Fruit fly (Drosophila melanogaster) whole organism: ENCODE results near the gene CG34313.

Experiments used
- CG8478 ChIP-seq: fragments of >200 bp; optimal IDR thresholded peaks from 2 replicates; lab custom pipeline; 2018; ENCODE audit warnings: inconsistent platforms
- Dll ChIP-seq: fragments of >200 bp; optimal IDR thresholded peaks from 2 replicates; lab custom pipeline; 2017
- EcR ChIP-seq, 2 experiments: fragments of >200 bp; optimal IDR thresholded peaks; 2 replicates each; lab custom pipeline; 2017; ENCODE audit warnings: missing biosample characterization in 2 of 2, missing genetic modification characterization in 2 of 2, missing genetic modification reagents in 2 of 2
- pan ChIP-seq: fragments of >200 bp; optimal IDR thresholded peaks from 2 replicates; lab custom pipeline; 2017
- psq ChIP-seq: fragments of >200 bp; optimal IDR thresholded peaks from 2 replicates; lab custom pipeline; 2017
- usp ChIP-seq: fragments of >200 bp; optimal IDR thresholded peaks from 2 replicates; lab custom pipeline; 2017; ENCODE audit warnings: missing biosample characterization, missing genetic modification characterization, mixed read lengths

The CG34313 gene

dm6 chr2L:16879288-16879687 lies at the start of gene CG34313, which contains the start of the genes CG32832 and CG31743:
TSS of gene CG34313 (plus strand) at chr2L:16879517.
TSS of gene CG32832 (minus strand) at chr2L:16879290.
TSS of gene CG31743 (plus strand) at chr2L:16879517.
- TF ChIP-seq usp (GFP tag; lab: Kevin White, UChicago) (no peak), Dll (lab: Kevin White, UChicago) (no peak), pan (lab: Kevin White, UChicago) (no peak)

- TF ChIP-seq EcR (GFP tag; optimal IDR thresholded peaks at IDR 0.05; lab: Kevin White, UChicago) (no peak), pan (lab: Kevin White, UChicago) (no peak), usp (GFP tag; lab: Kevin White, UChicago) (no peak), CG8478 (no peak), Dll (lab: Kevin White, UChicago) (no peak), psq (lab: Kevin White, UChicago) (no peak)
Observed at dm6 chr2L:16834402-16834801, 44.9 kb upstream of the CG34313 start, which contains the start of gene CG13282. TSS of gene CG13282 (minus strand) at chr2L:16834502.

DNA sequence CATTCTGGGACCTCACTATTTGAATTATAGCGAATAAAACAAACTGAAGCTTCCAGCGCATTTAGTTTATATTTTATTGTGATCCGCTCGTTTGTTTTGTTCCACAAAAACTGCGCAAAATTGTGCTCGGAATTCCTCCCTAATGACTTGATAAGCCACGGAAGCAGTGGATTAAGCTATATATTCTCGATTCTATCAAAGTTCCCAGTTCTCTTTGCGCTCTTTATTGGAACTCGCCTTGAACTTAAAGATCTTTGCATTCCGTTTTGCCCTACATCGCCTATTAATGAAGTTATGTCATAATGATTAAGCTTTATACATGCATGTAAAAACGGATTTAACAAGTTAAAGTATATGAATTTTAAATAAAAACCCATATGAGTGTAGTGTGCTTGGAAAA lies 42.2 kb upstream of the CG34313 start, which contains the start of gene Nepl9:
Gene Nepl9, minus strand, starts transcription at position 101 of the 400 bp plus-strand sequence.
- TF ChIP-seq CG8478, result no peak
- TF ChIP-seq EcR (GFP tag; optimal IDR thresholded peaks at IDR 0.05; lab: Kevin White, UChicago), result no peak
- TF ChIP-seq usp (GFP tag; lab: Kevin White, UChicago), result no peak
- TF ChIP-seq pan (lab: Kevin White, UChicago), result no peak
- no peak for TF ChIP-seq Dll (lab: Kevin White, UChicago)
- TF ChIP-seq psq (lab: Kevin White, UChicago), result no peak

DNA sequence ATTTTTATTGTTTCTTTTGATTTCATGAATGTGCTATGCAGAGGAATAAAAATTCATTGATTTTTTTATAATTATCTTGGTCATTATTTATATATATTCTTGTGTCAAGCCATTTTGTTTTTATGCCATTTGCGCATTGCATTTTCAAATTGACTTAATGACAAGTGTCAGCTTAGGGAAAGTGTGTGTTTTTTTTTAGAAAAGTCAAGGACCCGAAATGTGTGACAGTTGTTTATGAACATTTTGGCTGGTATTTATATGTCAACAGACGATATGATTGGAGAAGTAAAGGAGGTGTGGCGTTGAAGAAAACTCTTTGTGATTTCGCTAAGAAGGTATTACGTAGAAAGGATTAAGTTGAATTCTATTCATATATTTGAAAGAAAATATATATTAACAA lies 41.6 kb upstream of the CG34313 start, which contains the start of the genes SclA and SclB:
Gene SclA, plus strand, starts transcription at position 301 of the 400 bp plus-strand sequence.
Gene SclB, plus strand, starts transcription at position 301 of the 400 bp plus-strand sequence.
- TF ChIP-seq usp (GFP tag; lab: Kevin White, UChicago), result no peak
- TF ChIP-seq EcR (GFP tag; optimal IDR thresholded peaks at IDR 0.05; lab: Kevin White, UChicago), result no peak
- no peak for TF ChIP-seq CG8478

- TF ChIP-seq pan (lab: Kevin White, UChicago) (no peak), usp (GFP tag; lab: Kevin White, UChicago) (no peak), CG8478 (no peak), psq (lab: Kevin White, UChicago) (no peak), EcR (GFP tag; optimal IDR thresholded peaks at IDR 0.05; lab: Kevin White, UChicago) (no peak), Dll (lab: Kevin White, UChicago) (no peak)
Observed at dm6 chr2L:16839665-16840064, 39.7 kb upstream of the CG34313 start.

DNA sequence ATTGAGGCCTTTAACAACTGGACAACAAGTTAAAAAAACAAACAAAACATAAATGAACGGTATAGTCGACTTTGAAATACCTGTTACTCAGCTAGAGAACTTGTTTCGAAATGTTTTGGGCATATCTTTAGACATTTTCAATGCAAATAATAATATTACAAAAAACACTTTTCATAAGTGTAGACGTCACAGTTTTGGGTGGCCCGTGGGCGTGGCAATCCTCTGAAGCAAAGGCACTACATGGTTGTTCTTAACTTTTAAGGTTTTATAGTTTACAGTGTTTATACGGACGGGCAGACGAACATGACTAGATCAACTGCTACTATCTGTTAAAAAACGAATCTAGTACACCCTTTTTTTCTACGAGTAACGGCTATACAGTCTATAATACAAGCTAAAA lies 36.8 kb upstream of the CG34313 start:
- peak; percentile 66 for TF ChIP-seq pan (lab: Kevin White, UChicago)
- no peak for TF ChIP-seq CG8478

DNA sequence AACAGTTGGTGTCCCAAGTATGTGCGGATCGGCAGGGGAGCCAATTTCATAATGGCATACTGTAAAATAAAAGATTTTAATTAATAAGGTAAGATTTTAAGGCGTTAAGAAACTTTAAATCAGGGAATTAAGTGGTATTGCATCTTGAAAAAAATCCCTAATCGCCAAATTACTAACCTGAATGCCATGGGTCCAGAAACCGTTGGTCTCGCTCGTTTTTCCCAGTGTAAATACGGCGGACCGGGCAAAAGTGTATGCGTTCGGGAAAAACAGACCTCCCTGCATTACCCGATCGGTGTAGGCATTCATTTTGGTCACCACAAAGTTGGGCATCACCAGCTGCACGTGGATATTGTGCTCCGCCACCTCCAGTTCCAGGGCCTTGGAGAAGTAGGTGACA lies 36.0 kb upstream of the CG34313 start:
- no peak for TF ChIP-seq psq (lab: Kevin White, UChicago)
- TF ChIP-seq usp (GFP tag; lab: Kevin White, UChicago), result no peak

DNA sequence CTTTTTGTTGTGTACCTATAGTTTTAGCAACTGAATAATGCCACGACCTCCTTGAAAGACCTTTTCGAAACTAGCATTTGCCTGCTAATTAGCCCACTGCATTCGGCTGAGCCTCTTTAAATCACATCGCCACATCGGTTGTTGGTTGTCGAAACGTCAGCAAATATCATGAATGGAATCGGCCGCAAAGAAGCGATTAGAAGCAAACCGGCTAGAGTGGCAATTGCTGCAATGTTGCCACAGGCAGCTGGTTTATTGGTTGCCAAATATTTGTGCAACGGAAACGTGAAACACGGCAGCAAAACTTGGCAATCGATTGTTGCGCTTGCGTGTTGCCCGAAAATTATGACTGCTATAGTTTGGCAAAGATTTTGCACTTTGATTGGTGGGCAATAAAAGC lies 34.1 kb upstream of the CG34313 start:
- TF ChIP-seq pan (lab: Kevin White, UChicago), result no peak
- no peak for TF ChIP-seq usp (GFP tag; lab: Kevin White, UChicago)

DNA sequence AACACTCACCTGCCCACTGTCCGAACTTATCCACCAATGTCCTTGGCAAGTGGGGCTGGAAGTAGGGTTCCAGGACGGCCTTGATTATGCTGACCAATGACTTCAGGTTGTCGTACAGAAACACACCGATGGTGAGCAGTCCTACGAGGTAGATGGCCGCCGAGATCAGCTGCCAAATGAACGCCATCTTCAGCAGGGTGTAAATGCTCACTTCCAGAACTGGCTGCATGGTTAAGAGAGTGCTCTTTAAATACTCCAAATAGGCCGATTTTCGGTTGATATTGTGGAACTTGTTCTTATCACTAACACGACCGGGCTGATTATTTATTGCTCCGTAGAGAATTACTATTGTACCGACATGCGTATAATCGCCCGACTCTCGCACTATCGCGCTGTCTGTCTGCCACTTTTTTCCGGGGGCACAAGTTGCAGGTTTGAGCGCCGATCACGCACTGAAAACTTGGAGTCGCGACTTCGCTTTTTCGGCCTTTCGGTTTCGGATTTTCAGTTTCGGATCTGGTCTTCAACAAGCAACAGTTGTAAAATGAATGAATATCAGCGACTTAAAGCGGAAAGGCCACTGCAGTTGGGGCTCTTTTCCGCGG lies 32.5 kb upstream of the CG34313 start:
- TF ChIP-seq pan (lab: Kevin White, UChicago) (no peak), Dll (lab: Kevin White, UChicago) (no peak), psq (lab: Kevin White, UChicago) (no peak), usp (GFP tag; lab: Kevin White, UChicago) (no peak), CG8478 (no peak), EcR (GFP tag; optimal IDR thresholded peaks at IDR 0.05; lab: Kevin White, UChicago) (no peak)

DNA sequence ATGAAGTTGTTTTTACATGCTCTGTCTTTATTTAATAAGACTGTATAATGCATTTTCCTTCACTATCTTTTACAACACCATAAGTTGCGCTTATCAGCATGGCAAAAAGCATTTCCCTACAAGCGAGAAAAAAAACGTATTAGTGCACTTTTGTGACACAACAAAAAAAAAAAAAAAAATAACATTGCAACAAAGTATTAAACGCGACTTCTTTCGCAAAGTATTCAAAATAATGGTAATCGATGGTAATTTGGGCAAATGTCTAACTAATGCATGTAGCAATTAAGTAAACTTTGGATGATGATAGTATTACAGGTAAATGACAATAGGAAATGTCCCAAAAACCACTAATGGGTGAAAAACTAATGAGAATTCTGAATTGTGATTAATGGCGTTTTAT lies 31.4 kb upstream of the CG34313 start:
- TF ChIP-seq EcR (GFP tag; optimal IDR thresholded peaks at IDR 0.05; lab: Kevin White, UChicago) (no peak), usp (GFP tag; lab: Kevin White, UChicago) (no peak), Dll (lab: Kevin White, UChicago) (no peak), CG8478 (no peak), psq (lab: Kevin White, UChicago) (no peak), pan (lab: Kevin White, UChicago) (no peak)

- TF ChIP-seq psq (lab: Kevin White, UChicago) (no peak), EcR (GFP tag; optimal IDR thresholded peaks at IDR 0.05; lab: Kevin White, UChicago) (no peak), CG8478 (no peak), Dll (lab: Kevin White, UChicago) (no peak), usp (GFP tag; lab: Kevin White, UChicago) (no peak), pan (lab: Kevin White, UChicago) (no peak)
Observed at dm6 chr2L:16848670-16849069, 30.6 kb upstream of the CG34313 start, which contains the start of gene CG13284. TSS of gene CG13284 (minus strand) at chr2L:16848716.

DNA sequence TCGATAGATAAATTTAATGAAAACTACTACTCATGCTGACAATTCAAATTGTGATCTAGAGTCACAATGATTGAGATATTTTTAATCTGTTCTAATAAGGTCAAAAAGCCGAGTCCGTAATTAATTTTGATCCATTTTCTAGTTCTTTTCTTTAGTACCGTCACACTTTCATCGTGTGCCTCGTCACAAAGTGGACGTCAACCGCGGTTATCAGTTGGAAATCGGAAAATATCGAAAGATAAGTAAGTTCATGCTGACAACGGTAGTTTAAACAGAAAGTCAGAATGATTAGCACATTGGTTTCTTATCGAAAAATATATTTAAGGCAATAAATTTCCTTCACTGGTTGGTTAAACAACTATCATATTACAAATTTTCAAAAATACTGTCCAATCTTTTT lies 28.9 kb upstream of the CG34313 start:
- no peak for TF ChIP-seq usp (GFP tag; lab: Kevin White, UChicago)
- no peak for TF ChIP-seq pan (lab: Kevin White, UChicago)
- TF ChIP-seq Dll (lab: Kevin White, UChicago), result no peak
- no peak for TF ChIP-seq psq (lab: Kevin White, UChicago)
- TF ChIP-seq EcR (GFP tag; optimal IDR thresholded peaks at IDR 0.05; lab: Kevin White, UChicago), result no peak
- TF ChIP-seq CG8478, result no peak
